Fruit fly (Drosophila melanogaster) whole organism, embryonic: ENCODE data around the gene CG31777.

ENCODE experiments used
- Abd-B ChIP-seq: fragments of 200-800 bp; sonication (Bioruptor generic); optimal IDR thresholded peaks from 2 replicates; lab custom pipeline; 2018; ENCODE audit warnings: missing biosample characterization, mild to moderate bottlenecking, missing genetic modification characterization, moderate library complexity
- Ada2b ChIP-seq: fragments of 200-800 bp; sonication (Bioruptor generic); IDR thresholded peaks from 2 replicates; pipeline ENCODE4 v1.3.6; 2022; ENCODE audit warnings: missing biosample characterization, missing genetic modification characterization
- BEAF-32 ChIP-seq: fragments of 200-800 bp; sonication (Bioruptor generic); optimal IDR thresholded peaks from 3 replicates; lab custom pipeline; 2017; ENCODE audit warnings: missing biosample characterization, missing genetic modification characterization, mild to moderate bottlenecking, moderate library complexity, missing genetic modification reagents
- CG11085 ChIP-seq: fragments of 200-800 bp; sonication (Bioruptor generic); IDR thresholded peaks from 2 replicates; pipeline ENCODE4 v1.3.6; 2022; ENCODE audit warnings: missing biosample characterization, missing genetic modification characterization
- CG12391 ChIP-seq: fragments of 200-800 bp; sonication (Bioruptor generic); optimal IDR thresholded peaks from 3 replicates; lab custom pipeline; 2018; ENCODE audit warnings: missing biosample characterization, mild to moderate bottlenecking, missing genetic modification characterization, moderate library complexity
- CG13123 ChIP-seq: fragments of 200-800 bp; sonication (Bioruptor generic); optimal IDR thresholded peaks from 2 replicates; lab custom pipeline; 2016; ENCODE audit warnings: missing biosample characterization, missing genetic modification characterization
- CG13775 ChIP-seq: fragments of 200-800 bp; sonication (Bioruptor generic); optimal IDR thresholded peaks from 3 replicates; lab custom pipeline; 2017; ENCODE audit warnings: missing biosample characterization, mild to moderate bottlenecking, missing genetic modification characterization
- CG13894 ChIP-seq: fragments of 200-800 bp; sonication (Bioruptor generic); optimal IDR thresholded peaks from 3 replicates; lab custom pipeline; 2018; ENCODE audit warnings: missing biosample characterization, mild to moderate bottlenecking, missing genetic modification characterization, moderate library complexity
- CG14710 ChIP-seq: fragments of 200-800 bp; sonication (Bioruptor generic); optimal IDR thresholded peaks from 3 replicates; lab custom pipeline; 2019; ENCODE audit warnings: missing biosample characterization, mild to moderate bottlenecking, missing genetic modification characterization, moderate library complexity
- CG15269 ChIP-seq: fragments of 200-800 bp; sonication (Bioruptor generic); optimal IDR thresholded peaks from 2 replicates; lab custom pipeline; 2018; ENCODE audit warnings: missing biosample characterization, mild to moderate bottlenecking, missing genetic modification characterization, moderate library complexity
- CG16863 ChIP-seq: fragments of 200-800 bp; sonication (Bioruptor generic); optimal IDR thresholded peaks from 3 replicates; lab custom pipeline; 2016; ENCODE audit warnings: missing biosample characterization, missing genetic modification characterization
- CG30403 ChIP-seq: fragments of 200-800 bp; sonication (Bioruptor generic); optimal IDR thresholded peaks from 3 replicates; lab custom pipeline; 2016; ENCODE audit warnings: missing biosample characterization, missing genetic modification characterization
- CG31365 ChIP-seq: fragments of 200-800 bp; sonication (Bioruptor generic); optimal IDR thresholded peaks from 2 replicates; lab custom pipeline; 2018; ENCODE audit warnings: missing biosample characterization, mild to moderate bottlenecking, missing genetic modification characterization
- CG32532 ChIP-seq: fragments of 200-800 bp; sonication (Bioruptor generic); IDR thresholded peaks from 2 replicates; pipeline ENCODE4 v1.3.6; 2022; ENCODE audit warnings: missing biosample characterization, missing genetic modification characterization
- CG3847 ChIP-seq: fragments of 200-800 bp; sonication (Bioruptor generic); IDR thresholded peaks from 2 replicates; pipeline ENCODE4 v1.3.6; 2022; ENCODE audit warnings: missing biosample characterization, missing genetic modification characterization
- CG4328 ChIP-seq: fragments of 200-800 bp; sonication (Bioruptor generic); optimal IDR thresholded peaks from 3 replicates; lab custom pipeline; 2017; ENCODE audit warnings: missing biosample characterization, missing genetic modification reagents, missing genetic modification characterization
- CG5953 ChIP-seq: fragments of 200-800 bp; sonication (Bioruptor generic); IDR thresholded peaks from 2 replicates; pipeline ENCODE4 v1.3.6; 2022; ENCODE audit warnings: missing biosample characterization, missing genetic modification characterization
- CG6689 ChIP-seq: fragments of 200-800 bp; sonication (Bioruptor generic); IDR thresholded peaks from 2 replicates; pipeline ENCODE4 v1.3.6; 2022; ENCODE audit warnings: missing biosample characterization, missing genetic modification characterization
- CG7556 ChIP-seq: fragments of 200-800 bp; sonication (Bioruptor generic); optimal IDR thresholded peaks from 2 replicates; lab custom pipeline; 2017; ENCODE audit warnings: missing biosample characterization, mild to moderate bottlenecking, missing genetic modification characterization
- CG7987 ChIP-seq: fragments of 200-800 bp; sonication (Bioruptor generic); optimal IDR thresholded peaks from 2 replicates; lab custom pipeline; 2018; ENCODE audit warnings: missing biosample characterization, mild to moderate bottlenecking, missing genetic modification characterization, moderate library complexity
- CG9215 ChIP-seq: fragments of 200-800 bp; sonication (Bioruptor generic); IDR thresholded peaks from 2 replicates; pipeline ENCODE4 v1.3.6; 2022; ENCODE audit warnings: missing biosample characterization, missing genetic modification characterization
- D19A ChIP-seq: fragments of 200-800 bp; optimal IDR thresholded peaks from 3 replicates; lab custom pipeline; 2019; ENCODE audit warnings: missing biosample characterization, mild to moderate bottlenecking, missing genetic modification characterization, moderate library complexity
- Fer1 ChIP-seq: fragments of 200-800 bp; sonication (Bioruptor generic); optimal IDR thresholded peaks from 2 replicates; lab custom pipeline; 2017; ENCODE audit warnings: missing biosample characterization, mild to moderate bottlenecking, missing genetic modification characterization
- Fer2 ChIP-seq: fragments of 200-800 bp; sonication (Bioruptor generic); optimal IDR thresholded peaks from 2 replicates; lab custom pipeline; 2018; ENCODE audit warnings: missing biosample characterization, mild to moderate bottlenecking, missing genetic modification characterization, moderate library complexity
- Fer3 ChIP-seq: fragments of 200-800 bp; sonication (Bioruptor generic); optimal IDR thresholded peaks from 2 replicates; lab custom pipeline; 2018; ENCODE audit warnings: missing biosample characterization, mild to moderate bottlenecking, missing genetic modification characterization, moderate library complexity
- GATAe ChIP-seq: fragments of 200-800 bp; sonication (Bioruptor generic); conservative IDR thresholded peaks from 2 replicates; pipeline ENCODE4 v1.3.6; 2022; ENCODE audit warnings: missing biosample characterization, missing genetic modification characterization
- Hr3 ChIP-seq: fragments of 200-800 bp; sonication (Bioruptor generic); optimal IDR thresholded peaks from 3 replicates; lab custom pipeline; 2016; ENCODE audit warnings: missing biosample characterization, missing genetic modification characterization
- NC2β ChIP-seq: fragments of 200-800 bp; sonication (Bioruptor generic); optimal IDR thresholded peaks from 2 replicates; lab custom pipeline; 2016; ENCODE audit warnings: missing biosample characterization, missing genetic modification characterization
- Ravus ChIP-seq: fragments of 200-800 bp; sonication (Bioruptor generic); IDR thresholded peaks from 2 replicates; pipeline ENCODE4 v1.3.6; 2022; ENCODE audit warnings: missing biosample characterization, missing genetic modification characterization
- Spps ChIP-seq: fragments of 200-800 bp; sonication (Bioruptor generic); optimal IDR thresholded peaks from 2 replicates; lab custom pipeline; 2018; ENCODE audit warnings: missing biosample characterization, mild to moderate bottlenecking, missing genetic modification characterization
- Ssrp ChIP-seq: fragments of 200-800 bp; sonication (Bioruptor generic); optimal IDR thresholded peaks from 2 replicates; lab custom pipeline; 2018; ENCODE audit warnings: missing biosample characterization, mild to moderate bottlenecking, missing genetic modification characterization, moderate library complexity
- Trl ChIP-seq, 3 experiments: fragments of >200 bp in 2 of 3; fragments of 200-800 bp in 1 of 3; sonication (Bioruptor generic) in 1 of 3; optimal IDR thresholded peaks; 2 replicates in 1 of 3; 3 replicates in 2 of 3; lab custom pipeline; 2016 to 2017; ENCODE audit warnings: missing biosample characterization in 1 of 3, missing genetic modification characterization in 1 of 3
- bigmax ChIP-seq: fragments of 200-800 bp; sonication (Bioruptor generic); optimal IDR thresholded peaks from 2 replicates; lab custom pipeline; 2018; ENCODE audit warnings: missing biosample characterization, mild to moderate bottlenecking, missing genetic modification characterization
- cato ChIP-seq: fragments of 200-800 bp; sonication (Bioruptor generic); optimal IDR thresholded peaks from 2 replicates; lab custom pipeline; 2016; ENCODE audit warnings: missing biosample characterization, missing genetic modification characterization, borderline replicate concordance
- chm ChIP-seq: fragments of 200-800 bp; sonication (Bioruptor generic); IDR thresholded peaks from 2 replicates; pipeline ENCODE4 v1.3.6; 2022; ENCODE audit warnings: missing biosample characterization, missing genetic modification characterization
- chn ChIP-seq: fragments of 200-800 bp; sonication (Bioruptor generic); optimal IDR thresholded peaks from 2 replicates; lab custom pipeline; 2016; ENCODE audit warnings: missing biosample characterization, missing genetic modification characterization
- dan ChIP-seq: fragments of 200-800 bp; sonication (Bioruptor generic); IDR thresholded peaks from 2 replicates; pipeline ENCODE4 v1.3.6; 2022; ENCODE audit warnings: missing biosample characterization, missing genetic modification characterization
- fru ChIP-seq: fragments of >200 bp; optimal IDR thresholded peaks from 2 replicates; lab custom pipeline; 2017
- gem ChIP-seq: fragments of 200-800 bp; sonication (Bioruptor generic); optimal IDR thresholded peaks from 2 replicates; lab custom pipeline; 2019; ENCODE audit warnings: missing biosample characterization, mild to moderate bottlenecking, missing genetic modification characterization, moderate library complexity
- hb ChIP-seq: fragments of 200-800 bp; sonication (Bioruptor generic); IDR thresholded peaks from 3 replicates; pipeline ENCODE4 v1.3.6; 2022; ENCODE audit warnings: missing biosample characterization, missing genetic modification characterization; ENCODE audit not compliant: partially characterized antibody
- hkb ChIP-seq, 2 experiments: fragments of 200-800 bp in 1 of 2; fragments of >200 bp in 1 of 2; sonication (Bioruptor generic) in 1 of 2; IDR thresholded peaks in 1 of 2; optimal IDR thresholded peaks in 1 of 2; 2 replicates each; pipeline versions ENCODE4 v1.3.6 to Lab custom; 2017 to 2022; ENCODE audit warnings: missing biosample characterization in 1 of 2, missing genetic modification characterization in 1 of 2
- jumu ChIP-seq: fragments of 200-800 bp; sonication (Bioruptor generic); optimal IDR thresholded peaks from 3 replicates; lab custom pipeline; 2016; ENCODE audit warnings: missing biosample characterization, missing genetic modification characterization
- nmo ChIP-seq: fragments of 200-800 bp; sonication (Bioruptor generic); optimal IDR thresholded peaks from 2 replicates; lab custom pipeline; 2018; ENCODE audit warnings: missing biosample characterization, mild to moderate bottlenecking, missing genetic modification characterization, moderate library complexity
- pum ChIP-seq: fragments of 200-800 bp; sonication (Bioruptor generic); optimal IDR thresholded peaks from 2 replicates; lab custom pipeline; 2016; ENCODE audit warnings: missing biosample characterization, missing genetic modification characterization
- sc ChIP-seq, 3 experiments: fragments of >200 bp in 2 of 3; fragments of 200-800 bp in 1 of 3; sonication (Bioruptor generic) in 1 of 3; optimal IDR thresholded peaks; 2 replicates in 2 of 3; 3 replicates in 1 of 3; lab custom pipeline; 2017; ENCODE audit warnings: mild to moderate bottlenecking in 1 of 3, missing biosample characterization in 1 of 3, missing genetic modification characterization in 1 of 3, missing genetic modification reagents in 1 of 3
- sens ChIP-seq: fragments of 200-800 bp; sonication (Bioruptor generic); peaks from one replicate; lab custom pipeline; 2016; ENCODE audit warnings: missing biosample characterization, missing genetic modification characterization
- sim ChIP-seq: fragments of 200-800 bp; sonication (Bioruptor generic); IDR thresholded peaks from 2 replicates; pipeline ENCODE4 v1.3.6; 2022; ENCODE audit warnings: missing biosample characterization, missing genetic modification characterization
- stc ChIP-seq: fragments of 200-800 bp; sonication (Bioruptor generic); IDR thresholded peaks from 2 replicates; pipeline ENCODE4 v1.3.6; 2022; ENCODE audit warnings: missing biosample characterization, missing genetic modification characterization
- toy ChIP-seq: fragments of 200-800 bp; sonication (Bioruptor generic); IDR thresholded peaks from 2 replicates; pipeline ENCODE4 v1.3.6; 2022; ENCODE audit warnings: missing biosample characterization, missing genetic modification characterization

The CG31777 gene

dm6 chr2L:3737003-3737662 is 30.3 kb upstream of the CG31777 start (continued):
- TF ChIP-seq cato (GFP tag; lab: Kevin White, UChicago) (no peak), hkb (optimal IDR thresholded peaks at IDR 0.05; lab: Kevin White, UChicago) (no peak), hkb (GFP tag; IDR thresholded peaks at IDR 0.05; lab: Robert Waterston, UW) (no peak), CG3847 (GFP tag; lab: Robert Waterston, UW) (no peak), bigmax (no peak), stc (GFP tag; lab: Robert Waterston, UW) (no peak), Ada2b (no peak), Fer2 (tag; lab: Kevin White, UChicago) (no peak), chn (no peak), GATAe (no peak), CG13775 (GFP tag; lab: Kevin White, UChicago) (no peak), Fer1 (GFP tag; lab: Kevin White, UChicago) (peak; percentile 15), Hr3 (GFP tag; lab: Kevin White, UChicago) (peak; percentile 3), BEAF-32 (GFP tag; lab: Kevin White, UChicago) (no peak), CG30403 (GFP tag; lab: Kevin White, UChicago) (no peak), hb (GFP tag; lab: Robert Waterston, UW) (no peak), gem (tag; lab: Kevin White, UChicago) (peak; percentile 53), jumu (GFP tag; lab: Kevin White, UChicago) (no peak), pum (GFP tag; lab: Kevin White, UChicago) (no peak), sim (GFP tag; lab: Robert Waterston, UW) (no peak), Ssrp (tag; lab: Kevin White, UChicago) (peak; percentile 2), CG7556 (GFP tag; lab: Kevin White, UChicago) (peak; percentile 43), CG6689 (0 out of 2 replicates have a peak, but pooled peaks have one; percentile 11), CG15269 (peak; percentile 1), CG32532 (GFP tag; lab: Robert Waterston, UW) (0 out of 2 replicates have a peak, but pooled peaks have one; percentile 28), Fer3 (no peak), CG13123 (GFP tag; lab: Kevin White, UChicago) (no peak), CG16863 (no peak), CG9215 (GFP tag; lab: Robert Waterston, UW) (no peak), NC2β (GFP tag; lab: Kevin White, UChicago) (no peak), CG7987 (no peak), Spps (tag; lab: Kevin White, UChicago) (no peak), CG31365 (no peak), Abd-B (no peak), sens (GFP tag; lab: Kevin White, UChicago) (peak; percentile 42), CG11085 (GFP tag; lab: Robert Waterston, UW) (no peak), D19A (tag; lab: Kevin White, UChicago) (no peak), dan (GFP tag; lab: Robert Waterston, UW) (no peak), Trl (optimal IDR thresholded peaks at IDR 0.05; lab: Kevin White, UChicago) (no peak), Trl (GFP tag; optimal IDR thresholded peaks at IDR 0.05; lab: Kevin White, UChicago) (no peak), fru (lab: Kevin White, UChicago) (no peak), CG5953 (no peak), Ravus (GFP tag; lab: Robert Waterston, UW) (no peak), toy (GFP tag; lab: Robert Waterston, UW) (no peak), chm (GFP tag; lab: Robert Waterston, UW) (no peak), CG14710 (no peak), nmo (GFP tag; lab: Kevin White, UChicago) (peak; percentile 1), CG4328 (GFP tag; lab: Kevin White, UChicago) (no peak), CG13894 (peak; percentile 61), sc (optimal IDR thresholded peaks at IDR 0.05; lab: Kevin White, UChicago) (no peak), sc (GFP tag; optimal IDR thresholded peaks at IDR 0.05; lab: Kevin White, UChicago) (no peak), CG12391 (tag; lab: Kevin White, UChicago) (no peak)
